Fruit fly (Drosophila melanogaster) whole organism, adult: ENCODE results near the gene shv.

ENCODE experiments used
- CG11617 ChIP-seq: fragments of 200-800 bp; sonication (Bioruptor generic); optimal IDR thresholded peaks from 2 replicates; lab custom pipeline; 2017; ENCODE audit warnings: mild to moderate bottlenecking, missing biosample characterization, missing genetic modification reagents, missing genetic modification characterization
- CG1620 ChIP-seq: fragments of 200-800 bp; sonication (Bioruptor generic); optimal IDR thresholded peaks from 2 replicates; lab custom pipeline; 2016; ENCODE audit warnings: missing biosample characterization, missing genetic modification characterization
- CG5204 ChIP-seq: fragments of 200-800 bp; sonication (Bioruptor generic); optimal IDR thresholded peaks from 2 replicates; lab custom pipeline; 2016; ENCODE audit warnings: missing biosample characterization, missing genetic modification characterization
- CG7045 ChIP-seq: fragments of 200-800 bp; sonication (Bioruptor generic); optimal IDR thresholded peaks from 2 replicates; lab custom pipeline; 2017; ENCODE audit warnings: missing biosample characterization, mild to moderate bottlenecking, missing genetic modification characterization
- Crg-1 ChIP-seq: fragments of 200-800 bp; sonication (Bioruptor generic); optimal IDR thresholded peaks from 2 replicates; lab custom pipeline; 2016; ENCODE audit warnings: missing biosample characterization, missing genetic modification characterization
- bab1 ChIP-seq: fragments of 200-800 bp; sonication (Bioruptor generic); optimal IDR thresholded peaks from 3 replicates; lab custom pipeline; 2019; ENCODE audit warnings: missing biosample characterization, mild to moderate bottlenecking, missing genetic modification characterization, moderate library complexity
- kay ChIP-seq: fragments of 200-800 bp; sonication (Bioruptor generic); peaks from one replicate; lab custom pipeline; 2016; ENCODE audit warnings: missing biosample characterization, missing genetic modification characterization, borderline replicate concordance
- ovo ChIP-seq: fragments of 200-800 bp; sonication (Bioruptor generic); optimal IDR thresholded peaks from 2 replicates; lab custom pipeline; 2016; ENCODE audit warnings: missing biosample characterization, missing genetic modification characterization
- pad ChIP-seq: fragments of 200-800 bp; sonication (Bioruptor generic); optimal IDR thresholded peaks from 3 replicates; lab custom pipeline; 2017; ENCODE audit warnings: missing biosample characterization, missing genetic modification characterization, mild to moderate bottlenecking, moderate library complexity, missing genetic modification reagents
- toe ChIP-seq: fragments of 200-800 bp; sonication (Bioruptor generic); optimal IDR thresholded peaks from 2 replicates; lab custom pipeline; 2016; ENCODE audit warnings: missing biosample characterization, missing genetic modification characterization

DNA sequence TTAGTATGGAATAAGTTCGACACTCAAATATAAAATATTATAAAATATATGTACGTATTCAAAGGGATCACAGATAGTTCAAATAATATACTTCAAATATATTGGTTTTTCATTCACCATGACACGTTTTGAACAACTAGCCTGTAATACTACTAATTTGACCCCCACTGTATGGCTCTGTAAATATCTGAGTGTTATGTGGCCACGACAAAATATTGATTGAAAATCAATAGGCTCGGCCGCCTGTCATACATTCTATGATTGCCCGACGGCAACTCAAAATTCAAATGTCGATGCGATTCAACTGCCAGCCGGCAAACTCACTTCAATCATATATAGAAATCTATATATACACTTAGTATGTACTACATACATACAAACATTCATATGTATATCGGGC, 17.0 kb downstream of the shv start:
- TF ChIP-seq ovo (GFP tag; lab: Kevin White, UChicago) (no peak), CG5204 (no peak), toe (GFP tag; lab: Kevin White, UChicago) (no peak), CG1620 (GFP tag; lab: Kevin White, UChicago) (no peak), Crg-1 (GFP tag; lab: Kevin White, UChicago) (no peak), bab1 (no peak), CG11617 (GFP tag; lab: Kevin White, UChicago) (no peak), CG7045 (GFP tag; lab: Kevin White, UChicago) (no peak), pad (GFP tag; lab: Kevin White, UChicago) (no peak), kay (GFP tag; lab: Kevin White, UChicago) (peak; percentile 28)
